Worm (Caenorhabditis elegans) whole organism, young adult: ENCODE results near the gene F10E7.1.

Experiments used
- B0035.1 ChIP-seq: sonication (generic microtip); optimal IDR thresholded peaks from 2 replicates; lab custom pipeline; 2016; ENCODE audit warnings: missing genetic modification characterization, mild to moderate bottlenecking, missing compliant biosample characterization, missing genotype, missing genetic modification reagents
- C06A6.2 ChIP-seq: fragments of 200-800 bp; sonication (Bioruptor generic); conservative IDR thresholded peaks from 2 replicates; pipeline ENCODE4 v1.3.6; 2022; ENCODE audit warnings: missing genetic modification characterization, missing compliant biosample characterization
- C17E4.6 ChIP-seq: fragments of 200-800 bp; sonication (Bioruptor generic); IDR thresholded peaks from 2 replicates; pipeline ENCODE4 v1.3.6; 2022; ENCODE audit warnings: missing genetic modification reagents, missing genetic modification characterization, missing compliant biosample characterization
- F22D6.2 ChIP-seq: sonication (generic microtip); optimal IDR thresholded peaks from 2 replicates; lab custom pipeline; 2016; ENCODE audit warnings: mild to moderate bottlenecking, missing genetic modification characterization, missing compliant biosample characterization
- F55B11.4 ChIP-seq: sonication (generic microtip); optimal IDR thresholded peaks from 2 replicates; lab custom pipeline; 2016; ENCODE audit warnings: missing compliant biosample characterization, missing genetic modification characterization, borderline replicate concordance; ENCODE audit not compliant: insufficient read depth
- F57A8.1 ChIP-seq: fragments of 200-800 bp; sonication (Bioruptor generic); optimal IDR thresholded peaks from 2 replicates; lab custom pipeline; 2018; ENCODE audit warnings: mild to moderate bottlenecking, missing genetic modification characterization, moderate library complexity, missing compliant biosample characterization
- K11D2.4 ChIP-seq: fragments of 200-800 bp; sonication (Bioruptor generic); IDR thresholded peaks from 2 replicates; pipeline ENCODE4 v1.3.6; 2022; ENCODE audit warnings: missing genetic modification reagents, missing genetic modification characterization, missing compliant biosample characterization
- T26A5.8 ChIP-seq: sonication (generic microtip); optimal IDR thresholded peaks from 2 replicates; lab custom pipeline; 2016; ENCODE audit warnings: missing genetic modification characterization, missing compliant biosample characterization
- Y79H2A.3 ChIP-seq: fragments of 200-800 bp; sonication (Bioruptor generic); conservative IDR thresholded peaks from 2 replicates; pipeline ENCODE4 v1.3.6; 2022; ENCODE audit warnings: missing genetic modification reagents, missing genetic modification characterization, missing compliant biosample characterization
- akir-1 ChIP-seq: fragments of 200-800 bp; sonication (Bioruptor generic); optimal IDR thresholded peaks from 2 replicates; lab custom pipeline; 2018; ENCODE audit warnings: mild to moderate bottlenecking, missing genetic modification characterization, moderate library complexity, missing compliant biosample characterization
- ama-1 ChIP-seq, 3 experiments: fragments of 150-350 bp in 1 of 3; sonication (generic microtip) in 2 of 3; optimal IDR thresholded peaks; 2 replicates each; lab custom pipeline; 2014 to 2018; ENCODE audit warnings: missing biosample characterization in 2 of 3, missing genetic modification characterization in 2 of 3, missing genetic modification reagents in 2 of 3
- aptf-2 ChIP-seq: fragments of 200-800 bp; sonication (Bioruptor generic); conservative IDR thresholded peaks from 2 replicates; pipeline ENCODE4 v1.3.6; 2022; ENCODE audit warnings: missing genetic modification reagents, missing genetic modification characterization, missing compliant biosample characterization
- attf-5 ChIP-seq: fragments of 200-800 bp; sonication (Bioruptor generic); optimal IDR thresholded peaks from 2 replicates; lab custom pipeline; 2018; ENCODE audit warnings: mild to moderate bottlenecking, missing genetic modification characterization, missing compliant biosample characterization
- ceh-40 ChIP-seq: fragments of 200-800 bp; sonication (Bioruptor generic); IDR thresholded peaks from 2 replicates; pipeline ENCODE4 v1.3.6; 2022; ENCODE audit warnings: missing genetic modification characterization, missing compliant biosample characterization
- chd-7 ChIP-seq: sonication (generic microtip); optimal IDR thresholded peaks from 2 replicates; lab custom pipeline; 2016; ENCODE audit warnings: mild to moderate bottlenecking, missing genetic modification characterization, moderate library complexity, missing compliant biosample characterization
- dpff-1 ChIP-seq: sonication (generic microtip); optimal IDR thresholded peaks from 2 replicates; lab custom pipeline; 2017; ENCODE audit warnings: mild to moderate bottlenecking, missing genetic modification characterization, missing compliant biosample characterization
- egrh-3 ChIP-seq: fragments of 200-800 bp; sonication (Bioruptor generic); IDR thresholded peaks from 2 replicates; pipeline ENCODE4 v1.3.6; 2022; ENCODE audit warnings: missing genetic modification reagents, missing genetic modification characterization, missing compliant biosample characterization
- fkh-3 ChIP-seq: sonication (generic microtip); optimal IDR thresholded peaks from 2 replicates; lab custom pipeline; 2016; ENCODE audit warnings: mild to moderate bottlenecking, missing genetic modification characterization, missing compliant biosample characterization
- him-1 ChIP-seq: sonication (generic microtip); optimal IDR thresholded peaks from 2 replicates; lab custom pipeline; 2016; ENCODE audit warnings: missing genotype, missing genetic modification reagents, missing genetic modification characterization, missing compliant biosample characterization
- hlh-12 ChIP-seq: sonication (generic microtip); optimal IDR thresholded peaks from 2 replicates; lab custom pipeline; 2016; ENCODE audit warnings: missing genetic modification characterization, missing compliant biosample characterization
- hmg-1.2 ChIP-seq: fragments of 200-800 bp; sonication (Bioruptor generic); IDR thresholded peaks from 2 replicates; pipeline ENCODE4 v1.3.6; 2022; ENCODE audit warnings: missing genetic modification reagents, missing genetic modification characterization, missing compliant biosample characterization
- lag-1 ChIP-seq: fragments of 200-800 bp; sonication (Bioruptor generic); IDR thresholded peaks from 2 replicates; pipeline ENCODE4 v1.3.6; 2022; ENCODE audit warnings: missing genetic modification reagents, missing genetic modification characterization, missing compliant biosample characterization
- lin-40 ChIP-seq: sonication (generic microtip); optimal IDR thresholded peaks from 2 replicates; lab custom pipeline; 2016; ENCODE audit warnings: missing genetic modification characterization, mild to moderate bottlenecking, missing compliant biosample characterization, missing genotype, missing genetic modification reagents
- madf-8 ChIP-seq: fragments of 200-800 bp; sonication (Bioruptor generic); conservative IDR thresholded peaks from 2 replicates; pipeline ENCODE4 v1.3.6; 2022; ENCODE audit warnings: missing genetic modification reagents, missing genetic modification characterization, missing compliant biosample characterization
- mel-28 ChIP-seq: sonication (generic microtip); optimal IDR thresholded peaks from 2 replicates; lab custom pipeline; 2016; ENCODE audit warnings: borderline replicate concordance, mild to moderate bottlenecking, missing genetic modification characterization, missing compliant biosample characterization
- mes-4 ChIP-seq: sonication (generic microtip); optimal IDR thresholded peaks from 2 replicates; lab custom pipeline; 2016; ENCODE audit warnings: missing genotype, missing genetic modification characterization, missing compliant biosample characterization
- nfya-2 ChIP-seq: fragments of 200-800 bp; sonication (Bioruptor generic); IDR thresholded peaks from 2 replicates; pipeline ENCODE4 v1.3.6; 2022; ENCODE audit warnings: missing genetic modification reagents, missing genetic modification characterization, missing compliant biosample characterization
- nhr-90 ChIP-seq: sonication (generic microtip); optimal IDR thresholded peaks from 2 replicates; lab custom pipeline; 2016; ENCODE audit warnings: missing genotype, mild to moderate bottlenecking, missing genetic modification characterization, missing compliant biosample characterization
- pbrm-1 ChIP-seq: fragments of 200-800 bp; sonication (Bioruptor generic); IDR thresholded peaks from 2 replicates; pipeline ENCODE4 v1.3.6; 2022; ENCODE audit warnings: missing genetic modification reagents, missing genetic modification characterization, missing compliant biosample characterization
- rec-8 ChIP-seq, 2 experiments: sonication (generic microtip); optimal IDR thresholded peaks; 2 replicates each; lab custom pipeline; 2016; ENCODE audit warnings: mild to moderate bottlenecking in 2 of 2, missing genetic modification characterization in 2 of 2, missing genetic modification reagents in 2 of 2, missing genotype in 2 of 2, missing biosample characterization in 1 of 2, missing compliant biosample characterization in 1 of 2, moderate library complexity in 1 of 2
- repo-1 ChIP-seq: sonication (generic microtip); optimal IDR thresholded peaks from 2 replicates; lab custom pipeline; 2017; ENCODE audit warnings: mild to moderate bottlenecking, missing genetic modification characterization, missing compliant biosample characterization
- snpc-1.3 ChIP-seq: sonication (generic microtip); optimal IDR thresholded peaks from 2 replicates; lab custom pipeline; 2017; ENCODE audit warnings: missing genetic modification characterization, mild to moderate bottlenecking, missing compliant biosample characterization, antibody characterized with exemption, moderate library complexity, missing genotype, missing genetic modification reagents; ENCODE audit not compliant: insufficient read depth
- snpc-3.4 ChIP-seq: sonication (generic microtip); optimal IDR thresholded peaks from 2 replicates; lab custom pipeline; 2017; ENCODE audit warnings: missing genetic modification characterization, mild to moderate bottlenecking, missing compliant biosample characterization, antibody characterized with exemption, moderate library complexity, missing genotype, missing genetic modification reagents
- snpc-4 ChIP-seq, 5 experiments: fragments of 150-350 bp in 1 of 5; sonication (generic microtip) in 4 of 5; optimal IDR thresholded peaks; 2 replicates each; lab custom pipeline; 2014 to 2018; ENCODE audit warnings: missing genetic modification characterization in 5 of 5, missing biosample characterization in 3 of 5, antibody characterized with exemption in 2 of 5, mild to moderate bottlenecking in 2 of 5, missing compliant biosample characterization in 2 of 5, missing genotype in 2 of 5, moderate library complexity in 2 of 5, missing genetic modification reagents in 1 of 5
- sptf-2 ChIP-seq: fragments of 200-800 bp; sonication (Bioruptor generic); optimal IDR thresholded peaks from 2 replicates; lab custom pipeline; 2018; ENCODE audit warnings: mild to moderate bottlenecking, missing genetic modification characterization, missing compliant biosample characterization
- tbp1 ChIP-seq: fragments of 200-800 bp; sonication (Bioruptor generic); optimal IDR thresholded peaks from 2 replicates; lab custom pipeline; 2018; ENCODE audit warnings: mild to moderate bottlenecking, missing genetic modification characterization, missing compliant biosample characterization
- unc-130 ChIP-seq: sonication (generic microtip); optimal IDR thresholded peaks from 2 replicates; lab custom pipeline; 2016; ENCODE audit warnings: missing genetic modification reagents, missing genetic modification characterization, missing compliant biosample characterization
- unc-62 ChIP-seq: fragments of 150-350 bp; optimal IDR thresholded peaks from 2 replicates; lab custom pipeline; 2014; ENCODE audit warnings: missing biosample characterization, missing genetic modification reagents, missing genetic modification characterization
- xnd-1 ChIP-seq: sonication (generic microtip); optimal IDR thresholded peaks from 2 replicates; lab custom pipeline; 2016; ENCODE audit warnings: missing genotype, missing genetic modification reagents, missing genetic modification characterization, missing compliant biosample characterization
- zfh-2 ChIP-seq: fragments of 200-800 bp; sonication (Bioruptor generic); conservative IDR thresholded peaks from 2 replicates; pipeline ENCODE4 v1.3.6; 2022; ENCODE audit warnings: missing genetic modification reagents, missing genetic modification characterization, missing compliant biosample characterization
- ztf-18 ChIP-seq: sonication (generic microtip); optimal IDR thresholded peaks from 2 replicates; lab custom pipeline; 2016; ENCODE audit warnings: missing genotype, mild to moderate bottlenecking, missing genetic modification characterization, missing compliant biosample characterization
- ztf-25 ChIP-seq: fragments of 200-800 bp; sonication (Bioruptor generic); IDR thresholded peaks from 2 replicates; pipeline ENCODE4 v1.3.6; 2022; ENCODE audit warnings: missing genetic modification reagents, missing genetic modification characterization, missing compliant biosample characterization
- ztf-28 ChIP-seq: fragments of 200-800 bp; sonication (Bioruptor generic); IDR thresholded peaks from 2 replicates; pipeline ENCODE4 v1.3.6; 2022; ENCODE audit warnings: missing genetic modification reagents, missing genetic modification characterization, missing compliant biosample characterization
- ztf-6 ChIP-seq: fragments of 200-800 bp; sonication (Bioruptor generic); IDR thresholded peaks from 2 replicates; pipeline ENCODE4 v1.3.6; 2022; ENCODE audit warnings: missing genetic modification reagents, missing genetic modification characterization, missing compliant biosample characterization

F10E7.1 gene

DNA sequence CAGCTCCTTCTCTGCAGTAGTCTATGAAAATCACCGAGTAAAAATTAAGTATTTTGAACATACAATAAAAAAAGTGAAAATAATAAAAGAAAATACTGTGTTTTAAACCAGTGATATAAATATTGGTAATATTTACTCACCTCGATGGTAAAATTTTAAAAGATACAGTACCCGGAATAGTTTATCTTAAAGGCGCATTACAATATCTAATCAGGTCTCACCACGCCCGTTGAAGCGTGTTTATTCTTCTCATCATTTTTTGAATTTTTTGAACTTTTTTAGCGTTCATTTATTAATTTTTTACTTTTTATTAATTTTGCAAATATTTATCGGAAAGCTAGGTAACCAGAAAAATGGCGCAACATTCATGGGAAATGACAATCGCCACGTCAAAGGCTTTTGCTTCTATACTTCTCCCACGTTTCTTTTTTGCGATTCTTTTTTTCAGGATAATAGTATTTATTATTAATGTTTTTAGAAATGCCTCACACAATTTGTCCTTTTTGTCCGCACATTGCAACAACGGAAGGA lies 4.7 kb upstream of the F10E7.1 start, which contains the start of gene F10E7.2 (continued):
- no peak for TF ChIP-seq T26A5.8 (tag; lab: Kevin White, UChicago)
- no peak for TF ChIP-seq nhr-90 (tag; lab: Kevin White, UChicago)
- TF ChIP-seq ztf-18 (tag; lab: Kevin White, UChicago), result no peak
- no peak for TF ChIP-seq zfh-2 (GFP tag; lab: Robert Waterston, UW)
- no peak for TF ChIP-seq mes-4
- TF ChIP-seq Y79H2A.3, result no peak
- TF ChIP-seq mel-28 (tag; lab: Kevin White, UChicago), result no peak
- TF ChIP-seq nfya-2 (GFP tag; lab: Robert Waterston, UW), result no peak
- TF ChIP-seq xnd-1 (tag; lab: Kevin White, UChicago), result peak; percentile 66
- no peak for TF ChIP-seq rec-8 (tag; optimal IDR thresholded peaks at IDR 0.05; lab: Kevin White, UChicago)
- TF ChIP-seq B0035.1 (tag; lab: Kevin White, UChicago), result no peak
- no peak for TF ChIP-seq attf-5 (GFP tag; lab: Kevin White, UChicago)
- TF ChIP-seq him-1 (tag; lab: Kevin White, UChicago), result no peak
- TF ChIP-seq hmg-1.2 (GFP tag; lab: Robert Waterston, UW), result no peak
- peak; percentile 30; the same call in 1 of the 2 replicates for TF ChIP-seq madf-8 (GFP tag; lab: Robert Waterston, UW)
- no peak for TF ChIP-seq lin-40 (tag; lab: Kevin White, UChicago)
- no peak for TF ChIP-seq F55B11.4 (tag; lab: Kevin White, UChicago)
- no peak for TF ChIP-seq repo-1 (tag; lab: Kevin White, UChicago)
- no peak for TF ChIP-seq ztf-6
- TF ChIP-seq chd-7 (tag; lab: Kevin White, UChicago), result no peak
- no peak for TF ChIP-seq C17E4.6 (GFP tag; lab: Robert Waterston, UW)
- TF ChIP-seq akir-1 (GFP tag; lab: Kevin White, UChicago), result no peak
- TF ChIP-seq fkh-3 (tag; lab: Kevin White, UChicago), result no peak
- TF ChIP-seq tbp1 (GFP tag; lab: Kevin White, UChicago), result no peak
- peak; percentile 68 for TF ChIP-seq snpc-1.3
- no peak for TF ChIP-seq ztf-28 (GFP tag; lab: Robert Waterston, UW)
- no peak for TF ChIP-seq unc-130 (GFP tag; lab: Kevin White, UChicago)
- no peak for TF ChIP-seq K11D2.4 (GFP tag; lab: Robert Waterston, UW)
- TF ChIP-seq snpc-4 (GFP tag; optimal IDR thresholded peaks at IDR 0.05; lab: Kevin White, UChicago), result no peak
- peak in 1 of 4 experiments; percentile 19 for TF ChIP-seq snpc-4 (tag; optimal IDR thresholded peaks at IDR 0.05; lab: Kevin White, UChicago)

DNA sequence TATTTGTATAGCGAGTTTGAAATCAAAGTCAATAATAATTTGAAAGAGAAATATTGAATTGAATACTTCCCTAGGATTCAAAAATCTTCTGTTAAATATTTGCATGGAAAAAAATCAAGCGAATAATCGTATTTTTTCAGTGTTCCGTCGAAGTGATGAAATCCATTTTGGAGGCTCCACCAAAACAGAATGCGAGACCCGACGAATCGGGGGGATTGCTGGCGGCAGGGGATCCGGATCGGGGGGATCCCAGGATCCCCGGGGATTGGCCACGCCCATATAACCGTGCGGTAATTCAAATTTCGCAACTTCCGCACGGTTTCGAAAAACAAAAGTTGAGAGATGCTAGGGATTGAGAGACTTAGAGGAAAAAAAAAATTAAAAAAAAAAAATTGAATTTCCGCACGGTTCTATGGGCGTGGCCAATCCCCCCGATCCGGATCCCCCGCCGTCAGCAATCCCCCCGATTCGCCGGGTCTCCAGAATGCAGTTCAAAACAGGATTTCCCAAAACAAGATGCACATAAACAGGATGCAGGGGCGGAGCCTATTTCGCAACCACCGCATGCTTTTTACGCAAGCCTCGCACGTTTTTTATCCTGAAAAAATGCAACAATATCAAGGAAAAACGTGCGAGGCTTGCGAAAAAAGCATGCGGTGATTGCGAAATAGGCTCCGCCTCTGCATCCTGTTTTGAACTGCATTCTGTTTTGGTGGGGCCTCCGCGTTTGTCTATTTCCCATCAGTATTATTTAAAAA lies 3.7 kb upstream of the F10E7.1 start, which contains the start of gene F10E7.11:
TSS of gene F10E7.11 (minus strand) at position 232 of the 758 bp plus-strand sequence.
- TF ChIP-seq zfh-2 (GFP tag; lab: Robert Waterston, UW) (peak; percentile 92), hlh-12 (tag; lab: Kevin White, UChicago) (no peak), ama-1 (optimal IDR thresholded peaks at IDR 0.05; lab: Kevin White, UChicago) (no peak), ama-1 (GFP tag; optimal IDR thresholded peaks at IDR 0.05; lab: Kevin White, UChicago) (no peak), snpc-1.3 (no peak), ceh-40 (GFP tag; lab: Robert Waterston, UW) (no peak), pbrm-1 (GFP tag; lab: Robert Waterston, UW) (peak; percentile 65; the same call in 1 of the 2 replicates), F57A8.1 (GFP tag; lab: Kevin White, UChicago) (no peak), C06A6.2 (GFP tag; lab: Robert Waterston, UW) (peak; percentile 71; the same call in 1 of the 2 replicates), attf-5 (GFP tag; lab: Kevin White, UChicago) (peak; percentile 21), T26A5.8 (tag; lab: Kevin White, UChicago) (no peak), unc-62 (GFP tag; lab: Kevin White, UChicago) (no peak), sptf-2 (no peak), hmg-1.2 (GFP tag; lab: Robert Waterston, UW) (peak; percentile 7; the same call in 1 of the 2 replicates), lag-1 (GFP tag; lab: Robert Waterston, UW) (no peak), dpff-1 (tag; lab: Kevin White, UChicago) (no peak), egrh-3 (peak; percentile 38; the same call in 1 of the 2 replicates), mes-4 (no peak), aptf-2 (GFP tag; lab: Robert Waterston, UW) (0 out of 2 replicates have a peak, but pooled peaks have one; percentile 40), snpc-3.4 (tag; lab: Kevin White, UChicago) (peak; percentile 5), F22D6.2 (no peak), ztf-25 (GFP tag; lab: Robert Waterston, UW) (0 out of 2 replicates have a peak, but pooled peaks have one; percentile 21)
